Worm (Caenorhabditis elegans) whole organism, L4 larva: ENCODE measurements around the gene C06A12.8.

ENCODE experiments used
- Y105C5A.15 ChIP-seq: fragments of 200-800 bp; sonication (Bioruptor generic); IDR thresholded peaks from 2 replicates; pipeline ENCODE4 v1.3.6; 2022; ENCODE audit warnings: missing genetic modification characterization, missing compliant biosample characterization
- Y75B8A.6 ChIP-seq: fragments of 200-800 bp; sonication (Bioruptor generic); IDR thresholded peaks from 2 replicates; pipeline ENCODE4 v1.3.6; 2022; ENCODE audit warnings: missing genetic modification reagents, missing genetic modification characterization, missing compliant biosample characterization
- daf-19 ChIP-seq: fragments of 200-800 bp; sonication (Bioruptor generic); conservative IDR thresholded peaks from 2 replicates; pipeline ENCODE4 v1.3.6; 2022; ENCODE audit warnings: missing genetic modification characterization, missing compliant biosample characterization
- nhr-41 ChIP-seq: fragments of 200-800 bp; sonication (Bioruptor generic); IDR thresholded peaks from 2 replicates; pipeline ENCODE4 v1.3.6; 2022; ENCODE audit warnings: missing genetic modification reagents, missing genetic modification characterization, missing compliant biosample characterization
- php-3 ChIP-seq: fragments of 200-800 bp; sonication (Bioruptor generic); IDR thresholded peaks from 2 replicates; pipeline ENCODE4 v1.3.6; 2022; ENCODE audit warnings: missing genetic modification reagents, missing genetic modification characterization, missing compliant biosample characterization

DNA sequence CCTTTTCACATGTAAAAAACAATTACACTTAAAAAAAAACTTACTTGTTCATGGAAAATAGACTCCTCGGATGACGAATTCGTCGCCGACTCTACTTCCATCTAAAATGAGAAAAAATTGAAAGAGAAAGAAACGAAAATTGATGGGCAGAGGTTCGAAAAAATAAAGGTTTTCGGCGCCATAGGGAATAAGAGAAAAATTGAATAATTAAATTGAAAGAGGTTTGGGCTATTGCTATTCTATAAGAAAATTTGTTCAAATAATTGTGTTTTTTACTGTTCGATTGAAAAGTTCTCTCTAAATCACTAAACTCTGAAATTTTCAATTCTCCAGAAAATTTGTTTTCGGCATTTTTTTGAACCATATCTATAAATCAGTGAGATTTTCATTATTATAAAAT lies 46.1 kb downstream of the C06A12.8 start, which contains the start of gene rabr-2:
- TF ChIP-seq Y75B8A.6 (GFP tag; lab: Robert Waterston, UW) (no peak), nhr-41 (GFP tag; lab: Robert Waterston, UW) (no peak), Y105C5A.15 (GFP tag; lab: Robert Waterston, UW) (no peak), php-3 (GFP tag; lab: Robert Waterston, UW) (no peak), daf-19 (GFP tag; lab: Robert Waterston, UW) (no peak)
